Worm (Caenorhabditis elegans): ENCODE measurements around the gene C47D12.2.

DNA sequence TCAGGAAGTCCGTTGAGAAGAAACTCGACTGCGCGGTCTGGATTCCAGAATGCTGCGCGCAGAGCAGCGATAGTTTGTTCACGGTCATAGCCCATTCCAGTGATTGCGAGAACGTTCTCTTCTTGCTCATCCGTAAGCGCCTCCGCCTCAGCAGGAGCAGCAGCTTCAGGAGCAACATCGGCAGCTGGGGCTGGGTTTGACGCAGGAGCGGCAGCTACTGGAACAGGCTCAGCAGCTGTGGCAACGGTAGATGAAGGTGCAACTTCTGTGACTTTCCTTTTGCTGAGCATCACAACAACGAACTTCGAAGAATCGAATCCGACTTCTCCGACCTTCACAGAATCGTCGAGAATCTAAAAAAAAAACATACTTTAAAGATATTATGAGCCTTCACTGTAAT is 24.0 kb upstream of the C47D12.2 start:
- TF ChIP-seq spr-3 (GFP tag; optimal IDR thresholded peaks at IDR 0.05) (no peak), nhr-28 (tag; optimal IDR thresholded peaks at IDR 0.05) (no peak), nhr-76 (tag; optimal IDR thresholded peaks at IDR 0.05) (no peak), spr-1 (tag; optimal IDR thresholded peaks at IDR 0.05) (no peak), mep-1 (tag; optimal IDR thresholded peaks at IDR 0.05) (no peak)
